Worm (Caenorhabditis elegans) whole organism, dauer: ENCODE results near the gene cht-2.

Experiments
- unc-62 ChIP-seq: sonication (generic microtip); optimal IDR thresholded peaks from 2 replicates; lab custom pipeline; 2017; ENCODE audit warnings: missing biosample characterization, missing genetic modification reagents, missing genetic modification characterization

cht-2 gene

ce11 chrII:8520625-8521024 lies at the start of gene cht-2:
Gene cht-2 (plus strand): TSS chrII:8520925.
- TF ChIP-seq unc-62 (GFP tag; lab: Kevin White, UChicago): no peak

ce11 chrII:8471139-8471538 lies 49.6 kb upstream of the cht-2 start, which contains the start of gene M05D6.8:
Gene M05D6.8 (minus strand): TSS chrII:8471239.
- no peak for TF ChIP-seq unc-62 (GFP tag; lab: Kevin White, UChicago)

- no peak for TF ChIP-seq unc-62 (GFP tag; lab: Kevin White, UChicago)
These were observed 47.8 kb upstream of the cht-2 start for ce11 chrII:8472916-8473315.

ce11 chrII:8475306-8475822 lies 45.4 kb upstream of the cht-2 start, which contains the start of the genes M05D6.1 and M05D6.3:
Gene M05D6.1 (minus strand): TSS chrII:8475406.
Gene M05D6.3 (plus strand): TSS chrII:8475772.
- no peak for TF ChIP-seq unc-62 (GFP tag; lab: Kevin White, UChicago)

- no peak for TF ChIP-seq unc-62 (GFP tag; lab: Kevin White, UChicago)
These were observed 41.4 kb upstream of the cht-2 start for ce11 chrII:8479337-8479736.

- TF ChIP-seq unc-62 (GFP tag; lab: Kevin White, UChicago): no peak
These were observed 40.6 kb upstream of the cht-2 start, which contains the start of gene lact-4 for ce11 chrII:8480166-8480565. Gene lact-4 (minus strand): TSS chrII:8480478.

ce11 chrII:8481033-8481708 lies 39.6 kb upstream of the cht-2 start:
- TF ChIP-seq unc-62 (GFP tag; lab: Kevin White, UChicago): no peak

ce11 chrII:8481731-8482253 lies 38.9 kb upstream of the cht-2 start, which contains the start of gene M05D6.5:
Gene M05D6.5 (minus strand): TSS chrII:8482203.
- TF ChIP-seq unc-62 (GFP tag; lab: Kevin White, UChicago): no peak

- TF ChIP-seq unc-62 (GFP tag; lab: Kevin White, UChicago): no peak
These were observed 37.5 kb upstream of the cht-2 start for ce11 chrII:8483124-8483792.

- TF ChIP-seq unc-62 (GFP tag; lab: Kevin White, UChicago): no peak
These were observed 36.9 kb upstream of the cht-2 start, which contains the start of gene taap-1 for ce11 chrII:8483793-8484186. Gene taap-1 (minus strand): TSS chrII:8483871.

ce11 chrII:8484546-8484945 lies 36.2 kb upstream of the cht-2 start:
- TF ChIP-seq unc-62 (GFP tag; lab: Kevin White, UChicago): no peak

ce11 chrII:8485603-8486002 lies 35.1 kb upstream of the cht-2 start, which contains the start of gene gbh-2:
Gene gbh-2 (plus strand): TSS chrII:8485879.
- no peak for TF ChIP-seq unc-62 (GFP tag; lab: Kevin White, UChicago)

- no peak for TF ChIP-seq unc-62 (GFP tag; lab: Kevin White, UChicago)
These were observed 32.6 kb upstream of the cht-2 start for ce11 chrII:8488123-8488522.

- TF ChIP-seq unc-62 (GFP tag; lab: Kevin White, UChicago): no peak
These were observed 26.5 kb upstream of the cht-2 start, which contains the start of gene M05D6.9 for ce11 chrII:8494228-8494717. Gene M05D6.9 (plus strand): TSS chrII:8494278.

ce11 chrII:8496184-8496583 lies 24.5 kb upstream of the cht-2 start:
- no peak for TF ChIP-seq unc-62 (GFP tag; lab: Kevin White, UChicago)

ce11 chrII:8498173-8498572 lies 22.6 kb upstream of the cht-2 start:
- no peak for TF ChIP-seq unc-62 (GFP tag; lab: Kevin White, UChicago)
